Fruit fly (Drosophila melanogaster) whole organism, embryonic: ENCODE measurements around the gene odd.

Experiments used
- Asciz ChIP-seq: fragments of 200-800 bp; sonication (Bioruptor generic); optimal IDR thresholded peaks from 2 replicates; lab custom pipeline; 2017; ENCODE audit warnings: missing biosample characterization, mild to moderate bottlenecking, missing genetic modification characterization, missing genetic modification reagents
- B-H2 ChIP-seq: fragments of 200-800 bp; sonication (Bioruptor generic); optimal IDR thresholded peaks from 2 replicates; lab custom pipeline; 2018; ENCODE audit warnings: missing biosample characterization, mild to moderate bottlenecking, missing genetic modification characterization
- CG10959 ChIP-seq: fragments of 200-800 bp; sonication (Bioruptor generic); IDR thresholded peaks from 2 replicates; pipeline ENCODE4 v1.3.6; 2022; ENCODE audit warnings: missing biosample characterization, missing genetic modification characterization
- CG11696 ChIP-seq: fragments of 200-800 bp; sonication (Bioruptor generic); IDR thresholded peaks from 2 replicates; pipeline ENCODE4 v1.3.6; 2022; ENCODE audit warnings: missing biosample characterization, missing genetic modification characterization
- CG1233 ChIP-seq: fragments of 200-800 bp; sonication (Bioruptor generic); optimal IDR thresholded peaks from 4 replicates; lab custom pipeline; 2018; ENCODE audit warnings: missing biosample characterization, mild to moderate bottlenecking, missing genetic modification characterization
- CG12744 ChIP-seq: fragments of 200-800 bp; sonication (Bioruptor generic); optimal IDR thresholded peaks from 2 replicates; lab custom pipeline; 2016; ENCODE audit warnings: missing biosample characterization, missing genetic modification characterization
- CG14441 ChIP-seq: fragments of 200-800 bp; sonication (Bioruptor generic); IDR thresholded peaks from 2 replicates; pipeline ENCODE4 v1.3.6; 2022; ENCODE audit warnings: missing biosample characterization, missing genetic modification characterization
- CG14860 ChIP-seq: fragments of 200-800 bp; sonication (Bioruptor generic); IDR thresholded peaks from 3 replicates; pipeline ENCODE4 v1.3.6; 2022; ENCODE audit warnings: missing biosample characterization, missing genetic modification characterization; ENCODE audit not compliant: partially characterized antibody
- CG1529 ChIP-seq: fragments of 200-800 bp; sonication (Bioruptor generic); optimal IDR thresholded peaks from 3 replicates; lab custom pipeline; 2018; ENCODE audit warnings: missing biosample characterization, missing genetic modification characterization
- CG17328 ChIP-seq: fragments of 200-800 bp; sonication (Bioruptor generic); IDR thresholded peaks from 2 replicates; pipeline ENCODE4 v1.3.6; 2022; ENCODE audit warnings: missing biosample characterization, missing genetic modification characterization
- CG17912 ChIP-seq: fragments of 200-800 bp; sonication (Bioruptor generic); optimal IDR thresholded peaks from 2 replicates; lab custom pipeline; 2018; ENCODE audit warnings: missing biosample characterization, mild to moderate bottlenecking, missing genetic modification characterization
- CG2678 ChIP-seq: fragments of 200-800 bp; sonication (Bioruptor generic); optimal IDR thresholded peaks from 3 replicates; lab custom pipeline; 2019; ENCODE audit warnings: missing biosample characterization, mild to moderate bottlenecking, missing genetic modification characterization, moderate library complexity
- CG2875 ChIP-seq: fragments of 200-800 bp; sonication (Bioruptor generic); optimal IDR thresholded peaks from 2 replicates; lab custom pipeline; 2017; ENCODE audit warnings: missing biosample characterization, mild to moderate bottlenecking, missing genetic modification characterization, missing genetic modification reagents
- CG31224 ChIP-seq: fragments of 200-800 bp; sonication (Bioruptor generic); IDR thresholded peaks from 2 replicates; pipeline ENCODE4 v1.3.6; 2022; ENCODE audit warnings: missing biosample characterization, missing genetic modification characterization
- CG31441 ChIP-seq: fragments of 200-800 bp; sonication (Bioruptor generic); IDR thresholded peaks from 2 replicates; pipeline ENCODE4 v1.3.6; 2022; ENCODE audit warnings: missing biosample characterization, missing genetic modification characterization
- CG32767 ChIP-seq: fragments of 200-800 bp; sonication (Bioruptor generic); IDR thresholded peaks from 2 replicates; pipeline ENCODE4 v1.3.6; 2022; ENCODE audit warnings: missing biosample characterization, missing genetic modification characterization
- CG3407 ChIP-seq: fragments of 200-800 bp; sonication (Bioruptor generic); optimal IDR thresholded peaks from 2 replicates; lab custom pipeline; 2018; ENCODE audit warnings: missing biosample characterization, mild to moderate bottlenecking, missing genetic modification characterization
- CG8388 ChIP-seq: fragments of 200-800 bp; sonication (Bioruptor generic); optimal IDR thresholded peaks from 2 replicates; lab custom pipeline; 2019; ENCODE audit warnings: missing biosample characterization, mild to moderate bottlenecking, missing genetic modification characterization, moderate library complexity
- CG9727 ChIP-seq: fragments of 200-800 bp; sonication (Bioruptor generic); optimal IDR thresholded peaks from 3 replicates; lab custom pipeline; 2017; ENCODE audit warnings: missing biosample characterization, mild to moderate bottlenecking, missing genetic modification characterization
- CoRest ChIP-seq: fragments of 200-800 bp; sonication (Bioruptor generic); optimal IDR thresholded peaks from 3 replicates; lab custom pipeline; 2018; ENCODE audit warnings: missing biosample characterization, mild to moderate bottlenecking, missing genetic modification characterization, moderate library complexity
- D ChIP-seq, 2 experiments: fragments of 200-800 bp in 1 of 2; fragments of >200 bp in 1 of 2; sonication (Bioruptor generic) in 1 of 2; optimal IDR thresholded peaks; 2 replicates in 1 of 2; 3 replicates in 1 of 2; lab custom pipeline; 2017; ENCODE audit warnings: mild to moderate bottlenecking in 1 of 2, missing biosample characterization in 1 of 2, missing genetic modification characterization in 1 of 2, missing genetic modification reagents in 1 of 2
- Drgx ChIP-seq: fragments of 200-800 bp; sonication (Bioruptor generic); IDR thresholded peaks from 2 replicates; pipeline ENCODE4 v1.3.6; 2022; ENCODE audit warnings: missing biosample characterization, missing genetic modification characterization
- E2f2 ChIP-seq: fragments of 200-800 bp; sonication (Bioruptor generic); IDR thresholded peaks from 2 replicates; pipeline ENCODE4 v1.3.6; 2022; ENCODE audit warnings: missing biosample characterization, missing genetic modification characterization
- HLH3B ChIP-seq: fragments of 200-800 bp; sonication (Bioruptor generic); IDR thresholded peaks from 2 replicates; pipeline ENCODE4 v1.3.6; 2022; ENCODE audit warnings: missing biosample characterization, missing genetic modification characterization
- Lhr ChIP-seq: fragments of 200-800 bp; sonication (Bioruptor generic); optimal IDR thresholded peaks from 3 replicates; lab custom pipeline; 2017; ENCODE audit warnings: mild to moderate bottlenecking, missing biosample characterization, missing genetic modification reagents, missing genetic modification characterization
- Mrtf ChIP-seq: fragments of 200-800 bp; sonication (Bioruptor generic); IDR thresholded peaks from 3 replicates; pipeline ENCODE4 v1.3.6; 2022; ENCODE audit warnings: missing biosample characterization, missing genetic modification characterization
- bab2 ChIP-seq: fragments of 200-800 bp; sonication (Bioruptor generic); optimal IDR thresholded peaks from 2 replicates; lab custom pipeline; 2016; ENCODE audit warnings: missing biosample characterization, missing genetic modification characterization
- cato ChIP-seq: fragments of 200-800 bp; sonication (Bioruptor generic); optimal IDR thresholded peaks from 2 replicates; lab custom pipeline; 2016; ENCODE audit warnings: missing biosample characterization, missing genetic modification characterization, borderline replicate concordance
- fd102C ChIP-seq: fragments of 200-800 bp; sonication (Bioruptor generic); optimal IDR thresholded peaks from 2 replicates; lab custom pipeline; 2018; ENCODE audit warnings: missing biosample characterization, mild to moderate bottlenecking, missing genetic modification characterization, moderate library complexity
- gcm ChIP-seq: fragments of 200-800 bp; sonication (Bioruptor generic); optimal IDR thresholded peaks from 2 replicates; lab custom pipeline; 2019; ENCODE audit warnings: missing biosample characterization, mild to moderate bottlenecking, missing genetic modification characterization, moderate library complexity
- gcm2 ChIP-seq: fragments of 200-800 bp; sonication (Bioruptor generic); optimal IDR thresholded peaks from 2 replicates; lab custom pipeline; 2016; ENCODE audit warnings: missing biosample characterization, missing genetic modification characterization
- gem ChIP-seq: fragments of 200-800 bp; sonication (Bioruptor generic); optimal IDR thresholded peaks from 2 replicates; lab custom pipeline; 2019; ENCODE audit warnings: missing biosample characterization, mild to moderate bottlenecking, missing genetic modification characterization, moderate library complexity
- hkb ChIP-seq, 2 experiments: fragments of 200-800 bp in 1 of 2; fragments of >200 bp in 1 of 2; sonication (Bioruptor generic) in 1 of 2; IDR thresholded peaks in 1 of 2; optimal IDR thresholded peaks in 1 of 2; 2 replicates each; pipeline versions ENCODE4 v1.3.6 to Lab custom; 2017 to 2022; ENCODE audit warnings: missing biosample characterization in 1 of 2, missing genetic modification characterization in 1 of 2
- pho ChIP-seq: fragments of 200-800 bp; sonication (Bioruptor generic); optimal IDR thresholded peaks from 2 replicates; lab custom pipeline; 2016; ENCODE audit warnings: missing biosample characterization, missing genetic modification characterization
- sd ChIP-seq: fragments of 200-800 bp; sonication (Bioruptor generic); optimal IDR thresholded peaks from 3 replicates; lab custom pipeline; 2018; ENCODE audit warnings: missing biosample characterization, mild to moderate bottlenecking, missing genetic modification characterization, moderate library complexity
- sens ChIP-seq: fragments of 200-800 bp; sonication (Bioruptor generic); peaks from one replicate; lab custom pipeline; 2016; ENCODE audit warnings: missing biosample characterization, missing genetic modification characterization
- slp2 ChIP-seq: fragments of 200-800 bp; sonication (Bioruptor generic); optimal IDR thresholded peaks from 2 replicates; lab custom pipeline; 2016; ENCODE audit warnings: missing biosample characterization, missing genetic modification characterization
- so ChIP-seq: fragments of 200-800 bp; sonication (Bioruptor generic); IDR thresholded peaks from 3 replicates; pipeline ENCODE4 v1.3.6; 2022; ENCODE audit warnings: missing biosample characterization, missing genetic modification characterization
- tap ChIP-seq: fragments of 200-800 bp; optimal IDR thresholded peaks from 3 replicates; lab custom pipeline; 2019; ENCODE audit warnings: missing biosample characterization, mild to moderate bottlenecking, missing genetic modification characterization, moderate library complexity
- unc-4 ChIP-seq: fragments of 200-800 bp; sonication (Bioruptor generic); IDR thresholded peaks from 2 replicates; pipeline ENCODE4 v1.3.6; 2022; ENCODE audit warnings: missing biosample characterization, missing genetic modification characterization; ENCODE audit not compliant: partially characterized antibody
- wdn ChIP-seq: fragments of 200-800 bp; sonication (Bioruptor generic); IDR thresholded peaks from 2 replicates; pipeline ENCODE4 v1.3.6; 2022; ENCODE audit warnings: missing biosample characterization, missing genetic modification characterization

Gene odd

dm6 chr2L:3647521-3648172 lies 41.1 kb upstream of the odd start (continued):
- no peak for TF ChIP-seq CG11696 (GFP tag; lab: Robert Waterston, UW)
- peak; percentile 8 for TF ChIP-seq CG1233
- peak; percentile 29 for TF ChIP-seq CG2678 (tag; lab: Kevin White, UChicago)
- TF ChIP-seq CG9727 (GFP tag; lab: Kevin White, UChicago) = peak; percentile 10
- no peak for TF ChIP-seq B-H2 (GFP tag; lab: Kevin White, UChicago)
- peak; percentile 7 for TF ChIP-seq cato (GFP tag; lab: Kevin White, UChicago)
- TF ChIP-seq CG32767 (GFP tag; lab: Robert Waterston, UW) = 0 out of 2 replicates have a peak, but pooled peaks have one; percentile 34
- TF ChIP-seq CG10959 (GFP tag; lab: Robert Waterston, UW) = no peak
- 0 out of 2 replicates have a peak, but pooled peaks have one; percentile 26 for TF ChIP-seq CG14441
- TF ChIP-seq bab2 = no peak
- TF ChIP-seq CG1529 = peak; percentile 43
- no peak for TF ChIP-seq gcm2 (GFP tag; lab: Kevin White, UChicago)
- TF ChIP-seq gem = peak; percentile 24
- no peak for TF ChIP-seq CG12744 (GFP tag; lab: Kevin White, UChicago)
- TF ChIP-seq hkb (optimal IDR thresholded peaks at IDR 0.05; lab: Kevin White, UChicago) = no peak
- peak; percentile 22; the same call in 1 of the 2 replicates for TF ChIP-seq hkb (GFP tag; IDR thresholded peaks at IDR 0.05; lab: Robert Waterston, UW)
- 0 out of 3 replicates have a peak, but pooled peaks have one; percentile 12 for TF ChIP-seq so (GFP tag; lab: Robert Waterston, UW)
- TF ChIP-seq tap = peak; percentile 16
- peak; percentile 54 for TF ChIP-seq Asciz (GFP tag; lab: Kevin White, UChicago)
- peak; percentile 2 for TF ChIP-seq gcm (GFP tag; lab: Kevin White, UChicago)
- no peak for TF ChIP-seq CG31224
- TF ChIP-seq fd102C (GFP tag; lab: Kevin White, UChicago) = no peak
- TF ChIP-seq Mrtf (GFP tag; lab: Robert Waterston, UW) = no peak
- TF ChIP-seq Lhr = no peak
- TF ChIP-seq sens = peak; percentile 62
- TF ChIP-seq CG2875 (GFP tag; lab: Kevin White, UChicago) = peak; percentile 20
- TF ChIP-seq sd (tag; lab: Kevin White, UChicago) = no peak
- no peak for TF ChIP-seq CG8388 (GFP tag; lab: Kevin White, UChicago)
- peak; percentile 56 for TF ChIP-seq CG3407 (GFP tag; lab: Kevin White, UChicago)
- TF ChIP-seq CoRest (tag; lab: Kevin White, UChicago) = peak; percentile 5
- TF ChIP-seq E2f2 (GFP tag; lab: Robert Waterston, UW) = peak; percentile 15; the same call in 1 of the 2 replicates
- 0 out of 2 replicates have a peak, but pooled peaks have one; percentile 4 for TF ChIP-seq HLH3B (GFP tag; lab: Robert Waterston, UW)
- no peak for TF ChIP-seq wdn (GFP tag; lab: Robert Waterston, UW)
- peak; percentile 70 for TF ChIP-seq Drgx (GFP tag; lab: Robert Waterston, UW)
- TF ChIP-seq slp2 (GFP tag; lab: Kevin White, UChicago) = no peak
- no peak for TF ChIP-seq unc-4
- no peak for TF ChIP-seq D (optimal IDR thresholded peaks at IDR 0.05; lab: Kevin White, UChicago)
- TF ChIP-seq D (GFP tag; optimal IDR thresholded peaks at IDR 0.05; lab: Kevin White, UChicago) = peak; percentile 19
- no peak for TF ChIP-seq CG14860 (GFP tag; lab: Robert Waterston, UW)
- no peak for TF ChIP-seq CG31441
- peak; percentile 37 for TF ChIP-seq CG17912 (GFP tag; lab: Kevin White, UChicago)
- TF ChIP-seq CG17328 = peak; percentile 21; the same call in 1 of the 2 replicates
- no peak for TF ChIP-seq pho
